Fruit fly (Drosophila melanogaster): ENCODE measurements around the gene GstD3.

The GstD3 gene

dm6 chr3R:12372800-12373199 lies at the start of gene GstD3:
TSS of gene GstD3 (plus strand) at chr3R:12373068.
- TF ChIP-seq ttk (optimal IDR thresholded peaks at IDR 0.05): no peak
- no peak for TF ChIP-seq Sin3A (optimal IDR thresholded peaks at IDR 0.05)
- no peak for TF ChIP-seq Myc (optimal IDR thresholded peaks at IDR 0.05)
- TF ChIP-seq insv (optimal IDR thresholded peaks at IDR 0.05): no peak
- TF ChIP-seq h (optimal IDR thresholded peaks at IDR 0.05): no peak
- TF ChIP-seq psq (optimal IDR thresholded peaks at IDR 0.05): no peak

- TF ChIP-seq insv (optimal IDR thresholded peaks at IDR 0.05) (no peak), ttk (optimal IDR thresholded peaks at IDR 0.05) (no peak), Sin3A (optimal IDR thresholded peaks at IDR 0.05) (no peak), h (optimal IDR thresholded peaks at IDR 0.05) (no peak), psq (optimal IDR thresholded peaks at IDR 0.05) (no peak), Myc (optimal IDR thresholded peaks at IDR 0.05) (no peak)
Measured at dm6 chr3R:12323221-12323620, 49.6 kb upstream of the GstD3 start, which contains the start of gene CG10013. TSS of gene CG10013 (plus strand) at chr3R:12323521.

dm6 chr3R:12326855-12327254 lies 46.0 kb upstream of the GstD3 start:
- TF ChIP-seq h (optimal IDR thresholded peaks at IDR 0.05): no peak
- TF ChIP-seq insv (optimal IDR thresholded peaks at IDR 0.05): no peak
- TF ChIP-seq Myc (optimal IDR thresholded peaks at IDR 0.05): no peak
- TF ChIP-seq psq (optimal IDR thresholded peaks at IDR 0.05): no peak
- TF ChIP-seq Sin3A (optimal IDR thresholded peaks at IDR 0.05): no peak
- TF ChIP-seq ttk (optimal IDR thresholded peaks at IDR 0.05): no peak

dm6 chr3R:12329827-12330226 lies 43.0 kb upstream of the GstD3 start:
- TF ChIP-seq Sin3A (optimal IDR thresholded peaks at IDR 0.05) (no peak), Myc (optimal IDR thresholded peaks at IDR 0.05) (no peak), h (optimal IDR thresholded peaks at IDR 0.05) (no peak), psq (optimal IDR thresholded peaks at IDR 0.05) (no peak), ttk (optimal IDR thresholded peaks at IDR 0.05) (no peak), insv (optimal IDR thresholded peaks at IDR 0.05) (no peak)

- TF ChIP-seq h (optimal IDR thresholded peaks at IDR 0.05): no peak
- no peak for TF ChIP-seq ttk (optimal IDR thresholded peaks at IDR 0.05)
- TF ChIP-seq Myc (optimal IDR thresholded peaks at IDR 0.05): no peak
Measured at dm6 chr3R:12341374-12341773, 31.5 kb upstream of the GstD3 start, which contains the start of gene Sgsf. TSS of gene Sgsf (plus strand) at chr3R:12341674.

dm6 chr3R:12344914-12345549 lies 27.8 kb upstream of the GstD3 start:
- TF ChIP-seq h (optimal IDR thresholded peaks at IDR 0.05) (no peak), ttk (optimal IDR thresholded peaks at IDR 0.05) (no peak), Sin3A (optimal IDR thresholded peaks at IDR 0.05) (no peak), insv (optimal IDR thresholded peaks at IDR 0.05) (no peak), Myc (optimal IDR thresholded peaks at IDR 0.05) (no peak), psq (optimal IDR thresholded peaks at IDR 0.05) (no peak)

- TF ChIP-seq ttk (optimal IDR thresholded peaks at IDR 0.05): no peak
- TF ChIP-seq Sin3A (optimal IDR thresholded peaks at IDR 0.05): no peak
- TF ChIP-seq h (optimal IDR thresholded peaks at IDR 0.05): no peak
- no peak for TF ChIP-seq psq (optimal IDR thresholded peaks at IDR 0.05)
- no peak for TF ChIP-seq Myc (optimal IDR thresholded peaks at IDR 0.05)
- TF ChIP-seq insv (optimal IDR thresholded peaks at IDR 0.05): no peak
Measured at dm6 chr3R:12345989-12346388, 26.9 kb upstream of the GstD3 start.

dm6 chr3R:12347659-12348058 lies 25.2 kb upstream of the GstD3 start:
- TF ChIP-seq Myc (optimal IDR thresholded peaks at IDR 0.05): no peak
- no peak for TF ChIP-seq insv (optimal IDR thresholded peaks at IDR 0.05)
- no peak for TF ChIP-seq h (optimal IDR thresholded peaks at IDR 0.05)
- TF ChIP-seq Sin3A (optimal IDR thresholded peaks at IDR 0.05): no peak
- TF ChIP-seq ttk (optimal IDR thresholded peaks at IDR 0.05): no peak
- no peak for TF ChIP-seq psq (optimal IDR thresholded peaks at IDR 0.05)

dm6 chr3R:12350497-12350896 lies 22.4 kb upstream of the GstD3 start, which contains the start of gene CG10038:
TSS of gene CG10038 (minus strand) at chr3R:12350644.
- TF ChIP-seq h (optimal IDR thresholded peaks at IDR 0.05) (no peak), ttk (optimal IDR thresholded peaks at IDR 0.05) (no peak), Myc (optimal IDR thresholded peaks at IDR 0.05) (no peak), insv (optimal IDR thresholded peaks at IDR 0.05) (no peak), Sin3A (optimal IDR thresholded peaks at IDR 0.05) (no peak), psq (optimal IDR thresholded peaks at IDR 0.05) (no peak)

dm6 chr3R:12352003-12352402 lies 20.9 kb upstream of the GstD3 start, which contains the start of gene CG10041:
TSS of gene CG10041 (minus strand) at chr3R:12352103.
- no peak for TF ChIP-seq h (optimal IDR thresholded peaks at IDR 0.05)
- TF ChIP-seq insv (optimal IDR thresholded peaks at IDR 0.05): no peak
- TF ChIP-seq ttk (optimal IDR thresholded peaks at IDR 0.05): no peak
- no peak for TF ChIP-seq Myc (optimal IDR thresholded peaks at IDR 0.05)

- TF ChIP-seq ttk (optimal IDR thresholded peaks at IDR 0.05) (no peak), psq (optimal IDR thresholded peaks at IDR 0.05) (no peak), h (optimal IDR thresholded peaks at IDR 0.05) (no peak), Sin3A (optimal IDR thresholded peaks at IDR 0.05) (no peak), Myc (optimal IDR thresholded peaks at IDR 0.05) (no peak), insv (optimal IDR thresholded peaks at IDR 0.05) (no peak)
Measured at dm6 chr3R:12356044-12356443, 16.8 kb upstream of the GstD3 start, which contains the start of gene MBD-R2. TSS of gene MBD-R2 (minus strand) at chr3R:12356265.

dm6 chr3R:12359837-12360236 lies 13.0 kb upstream of the GstD3 start, which contains the start of gene CG4115:
TSS of gene CG4115 (plus strand) at chr3R:12360008.
- TF ChIP-seq h (optimal IDR thresholded peaks at IDR 0.05): no peak
- TF ChIP-seq ttk (optimal IDR thresholded peaks at IDR 0.05): no peak
- no peak for TF ChIP-seq insv (optimal IDR thresholded peaks at IDR 0.05)
- no peak for TF ChIP-seq psq (optimal IDR thresholded peaks at IDR 0.05)
- no peak for TF ChIP-seq Sin3A (optimal IDR thresholded peaks at IDR 0.05)
- no peak for TF ChIP-seq Myc (optimal IDR thresholded peaks at IDR 0.05)

Data from Kc167 (cell line).